Fruit fly (Drosophila melanogaster) whole organism, embryonic: ENCODE measurements around the gene ck.
A peak's percentile ranks its signal among the peaks of the same experiment; 100 is the strongest.

ENCODE experiments used
- ATbp ChIP-seq: fragments of 200-800 bp; sonication (Bioruptor generic); optimal IDR thresholded peaks from 2 replicates; lab custom pipeline; 2017; ENCODE audit warnings: missing biosample characterization, mild to moderate bottlenecking, missing genetic modification characterization, missing genetic modification reagents
- CG1024 ChIP-seq: fragments of 200-800 bp; sonication (Bioruptor generic); IDR thresholded peaks from 2 replicates; pipeline ENCODE4 v1.3.6; 2022; ENCODE audit warnings: missing biosample characterization, missing genetic modification characterization
- CG13894 ChIP-seq: fragments of 200-800 bp; sonication (Bioruptor generic); optimal IDR thresholded peaks from 3 replicates; lab custom pipeline; 2018; ENCODE audit warnings: missing biosample characterization, mild to moderate bottlenecking, missing genetic modification characterization, moderate library complexity
- CG15073 ChIP-seq: fragments of 200-800 bp; sonication (Bioruptor generic); optimal IDR thresholded peaks from 2 replicates; lab custom pipeline; 2016; ENCODE audit warnings: missing biosample characterization, missing genetic modification characterization
- CG2129 ChIP-seq: fragments of 200-800 bp; sonication (Bioruptor generic); IDR thresholded peaks from 2 replicates; pipeline ENCODE4 v1.3.6; 2022; ENCODE audit warnings: missing biosample characterization, missing genetic modification characterization; ENCODE audit not compliant: partially characterized antibody
- CG2889 ChIP-seq: fragments of 200-800 bp; sonication (Bioruptor generic); IDR thresholded peaks from 3 replicates; pipeline ENCODE4 v1.3.6; 2022; ENCODE audit warnings: missing biosample characterization, missing genetic modification characterization
- CG3847 ChIP-seq: fragments of 200-800 bp; sonication (Bioruptor generic); IDR thresholded peaks from 2 replicates; pipeline ENCODE4 v1.3.6; 2022; ENCODE audit warnings: missing biosample characterization, missing genetic modification characterization
- CG4282 ChIP-seq: fragments of 200-800 bp; sonication (Bioruptor generic); optimal IDR thresholded peaks from 2 replicates; lab custom pipeline; 2016; ENCODE audit warnings: missing biosample characterization, missing genetic modification characterization
- CG6689 ChIP-seq: fragments of 200-800 bp; sonication (Bioruptor generic); IDR thresholded peaks from 2 replicates; pipeline ENCODE4 v1.3.6; 2022; ENCODE audit warnings: missing biosample characterization, missing genetic modification characterization
- CG6765 ChIP-seq: fragments of 200-800 bp; sonication (Bioruptor generic); optimal IDR thresholded peaks from 3 replicates; lab custom pipeline; 2017; ENCODE audit warnings: missing biosample characterization, mild to moderate bottlenecking, missing genetic modification characterization
- Dek ChIP-seq: fragments of 200-800 bp; sonication (Bioruptor generic); optimal IDR thresholded peaks from 3 replicates; lab custom pipeline; 2019; ENCODE audit warnings: missing biosample characterization, mild to moderate bottlenecking, missing genetic modification characterization, moderate library complexity
- Dll ChIP-seq: fragments of 200-800 bp; sonication (Bioruptor generic); IDR thresholded peaks from 4 replicates; pipeline ENCODE4 v1.3.6; 2022; ENCODE audit warnings: missing biosample characterization, missing genetic modification characterization; ENCODE audit not compliant: partially characterized antibody
- HmgZ ChIP-seq: fragments of 200-800 bp; sonication (Bioruptor generic); optimal IDR thresholded peaks from 2 replicates; lab custom pipeline; 2018; ENCODE audit warnings: missing biosample characterization, mild to moderate bottlenecking, missing genetic modification characterization
- NFAT ChIP-seq: fragments of 200-800 bp; sonication (Bioruptor generic); IDR thresholded peaks from 2 replicates; pipeline ENCODE4 v1.3.6; 2022; ENCODE audit warnings: missing biosample characterization, missing genetic modification characterization
- NK7.1 ChIP-seq: fragments of 200-800 bp; sonication (Bioruptor generic); optimal IDR thresholded peaks from 3 replicates; lab custom pipeline; 2016; ENCODE audit warnings: missing biosample characterization, missing genetic modification characterization
- Nf-YB ChIP-seq: fragments of 200-800 bp; sonication (Bioruptor generic); optimal IDR thresholded peaks from 3 replicates; lab custom pipeline; 2019; ENCODE audit warnings: missing biosample characterization, mild to moderate bottlenecking, missing genetic modification characterization, moderate library complexity
- Oaz ChIP-seq: fragments of 200-800 bp; sonication (Bioruptor generic); IDR thresholded peaks from 2 replicates; pipeline ENCODE4 v1.3.6; 2022; ENCODE audit warnings: missing biosample characterization, missing genetic modification characterization
- Tbp ChIP-seq: fragments of >200 bp; optimal IDR thresholded peaks from 2 replicates; lab custom pipeline; 2018; ENCODE audit warnings: missing biosample characterization, missing genetic modification characterization
- YL-1 ChIP-seq: fragments of 200-800 bp; sonication (Bioruptor generic); optimal IDR thresholded peaks from 3 replicates; lab custom pipeline; 2017; ENCODE audit warnings: missing biosample characterization, mild to moderate bottlenecking, missing genetic modification characterization
- danr ChIP-seq: fragments of 200-800 bp; sonication (Bioruptor generic); IDR thresholded peaks from 2 replicates; pipeline ENCODE4 v1.3.6; 2022; ENCODE audit warnings: missing biosample characterization, missing genetic modification characterization
- dpn ChIP-seq, 2 experiments: fragments of 200-800 bp; sonication (Bioruptor generic); optimal IDR thresholded peaks; 3 replicates each; lab custom pipeline; 2016; ENCODE audit warnings: missing biosample characterization in 2 of 2, missing genetic modification characterization in 2 of 2
- gcm ChIP-seq: fragments of 200-800 bp; sonication (Bioruptor generic); optimal IDR thresholded peaks from 2 replicates; lab custom pipeline; 2019; ENCODE audit warnings: missing biosample characterization, mild to moderate bottlenecking, missing genetic modification characterization, moderate library complexity
- maf-S ChIP-seq: fragments of 200-800 bp; sonication (Bioruptor generic); optimal IDR thresholded peaks from 2 replicates; lab custom pipeline; 2016; ENCODE audit warnings: missing biosample characterization, missing genetic modification characterization
- nmo ChIP-seq: fragments of 200-800 bp; sonication (Bioruptor generic); optimal IDR thresholded peaks from 2 replicates; lab custom pipeline; 2018; ENCODE audit warnings: missing biosample characterization, mild to moderate bottlenecking, missing genetic modification characterization, moderate library complexity
- pum ChIP-seq: fragments of 200-800 bp; sonication (Bioruptor generic); optimal IDR thresholded peaks from 2 replicates; lab custom pipeline; 2016; ENCODE audit warnings: missing biosample characterization, missing genetic modification characterization
- sug ChIP-seq: fragments of 200-800 bp; optimal IDR thresholded peaks from 2 replicates; lab custom pipeline; 2019; ENCODE audit warnings: missing biosample characterization, mild to moderate bottlenecking, missing genetic modification characterization, moderate library complexity
- tll ChIP-seq, 2 experiments: fragments of 200-800 bp in 1 of 2; fragments of >200 bp in 1 of 2; sonication (Bioruptor generic) in 1 of 2; optimal IDR thresholded peaks; 2 replicates each; lab custom pipeline; 2017 to 2019; ENCODE audit warnings: missing biosample characterization in 2 of 2, missing genetic modification characterization in 2 of 2, mild to moderate bottlenecking in 1 of 2, moderate library complexity in 1 of 2
- tna ChIP-seq: fragments of 200-800 bp; sonication (Bioruptor generic); IDR thresholded peaks from 2 replicates; pipeline ENCODE4 v1.3.6; 2022; ENCODE audit warnings: missing biosample characterization, missing genetic modification characterization; ENCODE audit not compliant: partially characterized antibody

The ck gene

DNA sequence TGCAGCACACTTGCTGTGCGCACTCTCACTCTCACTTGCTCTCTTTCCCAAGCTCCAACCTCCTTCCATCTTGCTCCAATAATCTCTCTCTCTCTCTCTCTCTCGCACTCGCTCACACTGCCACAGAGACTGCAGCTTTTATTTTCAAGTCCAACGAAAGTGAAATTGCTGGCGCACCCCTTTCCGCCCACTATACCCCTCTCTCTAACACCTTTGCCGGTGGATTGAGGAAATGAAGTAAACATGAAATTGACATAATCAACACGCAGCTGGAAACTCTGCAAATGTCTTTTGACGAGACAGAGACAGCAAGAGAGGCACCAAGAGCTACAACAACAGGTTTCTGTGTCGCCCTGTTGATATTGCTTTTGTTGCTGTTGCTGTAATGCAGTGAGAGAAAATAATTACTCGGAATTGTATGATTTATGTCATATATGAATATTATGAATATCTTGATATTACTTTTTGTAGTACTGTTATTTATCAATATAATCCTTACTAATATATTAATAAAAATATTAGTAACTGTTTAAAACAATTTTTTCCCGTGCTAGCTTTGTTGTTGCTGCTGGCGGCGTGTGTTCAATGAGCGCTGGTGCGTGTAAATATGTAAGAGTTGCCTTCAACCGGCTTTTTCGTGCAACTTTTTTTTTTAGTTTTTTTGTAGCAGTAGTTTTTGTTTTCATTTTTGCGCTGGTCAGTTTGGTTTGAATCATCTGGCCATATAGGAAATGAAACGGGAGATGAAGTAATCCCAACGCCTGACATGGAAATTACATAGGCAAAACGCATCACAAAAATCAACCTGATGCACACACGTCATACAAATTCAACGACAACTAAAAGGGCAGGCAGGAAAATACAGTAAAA lies 61.8 kb downstream of the ck start (continued):
- TF ChIP-seq tll (GFP tag; optimal IDR thresholded peaks at IDR 0.05; lab: Kevin White, UChicago), result no peak
- TF ChIP-seq CG2889 (GFP tag; lab: Robert Waterston, UW), result peak; percentile 72; the same call in 2 of the 3 replicates
- peak; percentile 96 for TF ChIP-seq nmo (GFP tag; lab: Kevin White, UChicago)
- peak; percentile 40 for TF ChIP-seq CG15073
- peak; percentile 87 for TF ChIP-seq Dek (tag; lab: Kevin White, UChicago)
- TF ChIP-seq Nf-YB (GFP tag; lab: Kevin White, UChicago), result peak; percentile 74
- no peak for TF ChIP-seq CG4282 (GFP tag; lab: Kevin White, UChicago)
- TF ChIP-seq pum (GFP tag; lab: Kevin White, UChicago), result peak; percentile 3
- peak; percentile 78 for TF ChIP-seq CG3847
- TF ChIP-seq CG1024 (GFP tag; lab: Robert Waterston, UW), result peak; percentile 70
- TF ChIP-seq Oaz (GFP tag; lab: Robert Waterston, UW), result peak; percentile 86
- no peak for TF ChIP-seq CG2129 (GFP tag; lab: Robert Waterston, UW)
- TF ChIP-seq dpn (GFP tag; optimal IDR thresholded peaks at IDR 0.05; lab: Kevin White, UChicago), result peak; percentile 21 to 90
- peak; percentile 95 for TF ChIP-seq ATbp (GFP tag; lab: Kevin White, UChicago)
- peak; percentile 95 for TF ChIP-seq CG6689 (GFP tag; lab: Robert Waterston, UW)
- no peak for TF ChIP-seq YL-1 (GFP tag; lab: Kevin White, UChicago)
- 0 out of 4 replicates have a peak, but pooled peaks have one; percentile 28 for TF ChIP-seq Dll
- peak; percentile 23 for TF ChIP-seq sug
- no peak for TF ChIP-seq NK7.1 (GFP tag; lab: Kevin White, UChicago)
- peak; percentile 12 for TF ChIP-seq maf-S (GFP tag; lab: Kevin White, UChicago)
- TF ChIP-seq CG13894 (tag; lab: Kevin White, UChicago), result peak; percentile 39
- TF ChIP-seq HmgZ, result peak; percentile 78
- peak; percentile 66 for TF ChIP-seq CG6765 (GFP tag; lab: Kevin White, UChicago)
- peak; percentile 84; the same call in 1 of the 2 replicates for TF ChIP-seq danr (GFP tag; lab: Robert Waterston, UW)
- TF ChIP-seq gcm (GFP tag; lab: Kevin White, UChicago), result peak; percentile 85
- TF ChIP-seq Tbp (GFP tag; lab: Kevin White, UChicago), result no peak
- 0 out of 2 replicates have a peak, but pooled peaks have one; percentile 22 for TF ChIP-seq NFAT
- peak; percentile 9; the same call in 1 of the 2 replicates for TF ChIP-seq tna (GFP tag; lab: Robert Waterston, UW)
